Worm (Caenorhabditis elegans) whole organism, L4/young adult: Measurements from ENCODE around the gene pqn-13.
"Not testable (repeated sequence)": the region's sequence is repeated elsewhere in the genome, so short reads cannot be mapped to it uniquely, and the experiment has no call there.

Experiments
- W03F9.2 ChIP-seq: fragments of 150-350 bp; optimal IDR thresholded peaks from 2 replicates; lab custom pipeline; 2014; ENCODE audit warnings: missing biosample characterization, missing genetic modification characterization
- dao-5 ChIP-seq: sonication (generic microtip); optimal IDR thresholded peaks from 2 replicates; lab custom pipeline; 2016; ENCODE audit warnings: missing genotype, missing genetic modification characterization, moderate library complexity, missing compliant biosample characterization
- him-1 ChIP-seq: sonication (generic microtip); optimal IDR thresholded peaks from 2 replicates; lab custom pipeline; 2016; ENCODE audit warnings: missing genotype, missing genetic modification reagents, missing genetic modification characterization, missing compliant biosample characterization

Gene pqn-13

DNA sequence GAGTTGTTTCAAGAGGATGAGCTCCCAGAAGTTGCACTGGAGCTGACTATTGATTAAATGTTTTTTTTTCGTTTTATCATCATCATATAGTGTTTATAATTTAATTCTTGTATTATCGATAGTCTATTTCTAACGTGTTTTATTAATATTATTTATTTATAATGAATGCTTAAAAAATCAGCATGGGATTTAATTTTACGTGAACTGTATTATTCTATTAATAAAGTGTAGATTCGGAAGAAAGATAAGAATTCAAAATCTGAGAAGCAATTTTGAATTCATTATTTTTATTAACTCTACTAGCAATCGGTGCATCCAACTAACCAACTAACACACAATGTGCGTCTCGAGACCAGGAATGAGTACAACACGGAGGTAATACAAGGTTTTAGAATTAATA is 12.6 kb downstream of the pqn-13 start, which contains the start of gene C14C11.1:
Gene C14C11.1 (plus strand): TSS at position 301 of the 400 bp plus-strand sequence.
- TF ChIP-seq dao-5, W03F9.2, him-1 (tag; lab: Kevin White, UChicago): not testable (repeated sequence)

DNA sequence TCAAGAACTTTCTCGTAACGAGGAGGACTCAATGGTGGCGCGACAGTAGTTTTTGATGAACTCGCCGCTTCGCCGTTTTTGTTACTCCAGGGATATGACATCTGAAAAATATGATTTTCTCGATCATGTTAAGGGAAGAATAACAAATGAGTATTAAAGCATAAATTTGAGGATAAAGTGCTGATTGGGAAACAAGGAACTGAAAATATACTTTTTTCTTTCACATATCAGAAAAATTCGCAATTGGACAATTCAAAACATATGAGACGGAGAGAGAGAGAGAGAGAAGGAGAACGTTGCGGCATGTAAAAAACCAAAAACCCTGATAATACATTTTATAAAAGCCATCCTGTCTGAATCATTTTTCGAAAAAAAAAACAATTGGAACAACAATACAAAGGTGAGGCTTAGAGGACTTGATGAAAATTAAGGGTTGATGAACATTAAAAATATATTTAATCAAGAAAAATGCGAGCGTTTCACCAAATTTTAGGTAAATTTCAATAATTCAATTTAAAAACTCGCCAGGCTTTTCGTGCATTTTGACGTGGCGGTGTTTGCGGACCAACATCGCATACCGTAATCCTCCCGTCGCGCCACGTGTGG is 15.2 kb downstream of the pqn-13 start, which contains the start of the genes mut-14 and C14C11.2:
Gene mut-14 (minus strand): TSS at position 101 of the 606 bp plus-strand sequence.
Gene C14C11.2 (plus strand): TSS at position 556 of the 606 bp plus-strand sequence.
- TF ChIP-seq W03F9.2 (tag; lab: Kevin White, UChicago): no peak
- TF ChIP-seq him-1 (tag; lab: Kevin White, UChicago): no peak
- no peak for TF ChIP-seq dao-5 (tag; lab: Kevin White, UChicago)

DNA sequence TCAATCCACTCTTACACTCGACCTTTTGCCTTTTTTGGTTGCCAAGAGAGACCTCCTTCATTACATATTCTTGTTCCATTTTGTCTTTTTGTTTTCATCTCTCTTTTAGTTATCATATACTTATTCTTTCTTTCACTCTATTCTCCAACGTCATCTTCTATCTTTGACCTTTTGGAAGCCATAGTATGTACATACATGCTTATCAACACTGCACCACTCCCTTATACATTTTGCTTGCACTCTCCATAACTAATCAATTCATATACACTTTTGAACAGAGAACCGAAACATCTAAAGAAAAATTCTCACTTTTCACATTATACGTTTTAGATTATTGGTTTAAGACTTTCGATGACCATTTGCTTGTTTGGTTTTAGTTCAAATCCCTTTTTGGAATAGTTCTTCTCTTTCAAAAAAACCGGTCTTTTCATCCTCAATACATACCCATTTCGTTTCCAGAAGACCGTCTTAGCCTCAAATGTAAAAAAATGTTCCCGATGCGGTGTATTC is 21.9 kb downstream of the pqn-13 start, which contains the start of gene hex-2:
Gene hex-2 (plus strand): TSS at position 460 of the 510 bp plus-strand sequence.
- TF ChIP-seq him-1 (tag; lab: Kevin White, UChicago) (no peak), W03F9.2 (tag; lab: Kevin White, UChicago) (no peak), dao-5 (tag; lab: Kevin White, UChicago) (no peak)

DNA sequence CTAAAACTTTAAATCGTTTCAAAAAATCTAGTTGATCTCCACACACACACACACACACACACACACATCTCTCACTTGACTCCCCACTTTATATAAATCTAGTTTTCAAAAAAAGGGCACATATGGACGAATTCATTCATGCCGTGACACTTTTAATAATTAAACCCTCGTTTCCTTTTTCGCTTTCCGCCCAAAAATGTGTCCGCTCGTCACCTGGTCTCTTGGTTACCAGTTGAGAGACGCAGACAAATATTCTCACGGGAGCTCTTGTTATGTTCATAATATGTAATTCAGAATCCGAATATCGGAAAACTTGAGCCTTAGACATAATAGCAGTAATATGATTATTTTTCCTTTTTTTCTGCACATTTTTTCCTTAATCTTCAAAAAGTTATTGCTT is 24.0 kb downstream of the pqn-13 start:
- TF ChIP-seq dao-5 (tag; lab: Kevin White, UChicago): no peak
- TF ChIP-seq W03F9.2 (tag; lab: Kevin White, UChicago): no peak
- no peak for TF ChIP-seq him-1 (tag; lab: Kevin White, UChicago)

DNA sequence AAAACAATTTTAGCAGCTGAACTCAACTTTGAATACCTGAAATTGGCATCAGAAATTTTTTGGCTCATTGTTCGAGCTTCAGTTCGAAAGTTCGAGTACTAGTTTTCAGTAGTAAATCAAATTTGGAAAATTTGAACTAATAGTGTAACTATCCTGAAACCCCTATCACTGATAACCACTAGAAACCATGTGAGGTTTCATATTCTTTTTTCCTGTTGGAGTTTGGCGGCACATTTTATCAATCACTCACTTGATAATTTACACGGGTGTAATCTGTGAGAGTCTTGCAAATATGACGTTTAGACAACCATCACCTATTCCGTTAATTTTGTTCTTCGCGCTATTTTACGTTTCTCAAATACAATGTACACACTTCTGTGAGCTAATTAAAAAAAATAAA is 28.6 kb downstream of the pqn-13 start, which contains the start of gene C14C11.4:
Gene C14C11.4 (plus strand): TSS at position 252 of the 400 bp plus-strand sequence.
- no peak for TF ChIP-seq dao-5 (tag; lab: Kevin White, UChicago)
- TF ChIP-seq W03F9.2 (tag; lab: Kevin White, UChicago): no peak
- no peak for TF ChIP-seq him-1 (tag; lab: Kevin White, UChicago)

DNA sequence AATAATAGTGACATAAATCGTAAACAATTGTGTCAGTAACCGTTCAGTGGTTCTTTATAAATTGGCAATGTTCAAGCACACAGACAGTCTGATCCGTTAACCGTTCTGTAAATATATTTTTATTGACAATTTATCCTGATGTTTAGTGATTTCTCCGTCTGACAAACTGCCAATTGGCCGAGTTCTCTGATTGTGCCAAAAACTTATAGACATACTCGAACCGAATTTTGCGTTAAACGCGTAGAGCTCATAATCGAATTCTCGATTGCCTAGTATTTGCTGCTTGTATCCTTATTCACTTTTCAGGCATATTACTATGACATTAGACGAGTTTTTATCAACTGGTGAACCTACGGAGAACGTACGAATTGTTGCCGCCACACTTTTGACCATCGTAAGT is 31.7 kb downstream of the pqn-13 start, which contains the start of gene srx-117:
Gene srx-117 (plus strand): TSS at position 301 of the 400 bp plus-strand sequence.
- TF ChIP-seq dao-5 (tag; lab: Kevin White, UChicago): no peak
- TF ChIP-seq W03F9.2 (tag; lab: Kevin White, UChicago): no peak
- TF ChIP-seq him-1 (tag; lab: Kevin White, UChicago): no peak

DNA sequence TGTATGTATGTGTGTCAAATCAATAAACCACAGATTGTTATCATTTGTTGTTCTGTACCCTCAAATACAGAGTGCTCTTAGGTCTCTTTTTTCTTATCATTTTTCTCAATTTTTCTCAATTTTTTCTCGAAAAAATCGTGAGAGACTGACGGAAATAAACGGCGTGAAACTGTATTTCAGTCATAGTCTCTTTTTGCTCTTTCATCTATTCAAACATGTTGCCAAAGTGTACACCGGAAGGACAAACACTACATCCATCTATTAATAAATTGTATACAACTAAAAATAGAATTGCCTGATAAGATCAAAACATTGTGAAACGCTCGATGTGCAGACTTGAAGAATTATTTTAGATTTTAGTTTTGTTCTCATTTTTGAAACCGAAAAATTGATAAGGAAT is 41.5 kb downstream of the pqn-13 start:
- no peak for TF ChIP-seq him-1 (tag; lab: Kevin White, UChicago)
- TF ChIP-seq dao-5 (tag; lab: Kevin White, UChicago): no peak
- no peak for TF ChIP-seq W03F9.2 (tag; lab: Kevin White, UChicago)

DNA sequence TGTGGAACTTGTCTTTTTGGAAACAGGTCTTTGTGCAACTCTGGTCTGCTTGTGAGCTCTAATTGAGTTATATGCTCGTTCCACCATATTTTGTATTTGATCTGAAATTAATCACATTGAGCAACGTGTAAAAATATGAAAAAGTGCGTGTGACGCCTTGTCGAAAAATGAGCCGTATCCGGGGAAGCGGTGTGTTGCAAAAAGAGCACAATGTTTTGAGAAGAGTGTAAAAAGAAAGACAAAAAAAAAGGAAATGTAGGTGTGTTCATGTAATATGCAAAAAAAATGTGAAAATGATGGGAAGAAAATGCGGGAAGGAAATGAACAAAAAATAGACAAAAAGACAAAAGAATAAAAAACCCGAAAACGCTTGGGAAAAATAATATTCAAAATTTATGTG is 45.1 kb downstream of the pqn-13 start, which contains the start of gene acy-4:
Gene acy-4 (minus strand): TSS at position 101 of the 400 bp plus-strand sequence.
- no peak for TF ChIP-seq W03F9.2 (tag; lab: Kevin White, UChicago)
- no peak for TF ChIP-seq him-1 (tag; lab: Kevin White, UChicago)
- TF ChIP-seq dao-5 (tag; lab: Kevin White, UChicago): no peak

DNA sequence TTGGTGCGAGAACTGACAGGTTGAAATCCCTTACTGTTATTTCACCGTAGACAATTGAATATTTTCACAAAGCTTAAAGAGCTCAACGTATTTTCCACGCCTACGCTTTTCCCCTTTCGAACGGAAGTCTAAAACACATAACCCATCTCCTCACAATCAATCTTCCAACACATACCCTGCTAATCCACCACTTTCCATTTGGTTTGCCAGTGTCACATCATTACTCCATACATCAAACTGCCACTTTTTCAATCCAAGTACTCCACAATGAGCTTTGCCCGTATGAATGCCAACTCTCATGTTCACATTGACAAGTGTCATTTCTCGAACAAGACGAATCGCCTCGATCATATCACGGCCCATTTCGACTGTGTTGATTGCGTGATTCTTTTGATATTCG is 47.9 kb downstream of the pqn-13 start:
- TF ChIP-seq W03F9.2 (tag; lab: Kevin White, UChicago) (no peak), dao-5 (tag; lab: Kevin White, UChicago) (no peak), him-1 (tag; lab: Kevin White, UChicago) (no peak)

DNA sequence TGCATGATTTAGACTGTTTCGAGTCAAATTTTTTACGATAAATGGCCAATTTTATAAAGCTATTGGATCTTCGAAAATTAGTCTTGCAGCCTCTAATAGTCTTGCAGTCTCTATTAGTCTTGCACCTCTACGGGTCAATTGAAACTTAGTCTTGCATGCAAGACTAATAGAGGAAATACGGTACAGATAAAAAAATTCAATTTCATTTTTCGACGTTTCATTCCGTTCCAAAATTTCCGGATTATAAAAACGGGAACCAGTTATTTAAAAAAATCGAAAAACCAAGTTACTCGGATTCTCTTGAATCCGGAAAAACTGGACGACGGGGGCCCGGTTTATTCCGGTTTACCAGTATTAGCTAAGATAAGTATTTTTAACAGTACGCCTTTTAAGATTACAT is 54.5 kb downstream of the pqn-13 start, which contains the start of gene M03E7.1:
Gene M03E7.1 (plus strand): TSS at position 301 of the 400 bp plus-strand sequence.
- TF ChIP-seq him-1 (tag; lab: Kevin White, UChicago) (no peak), dao-5 (tag; lab: Kevin White, UChicago) (no peak), W03F9.2 (tag; lab: Kevin White, UChicago) (no peak)

DNA sequence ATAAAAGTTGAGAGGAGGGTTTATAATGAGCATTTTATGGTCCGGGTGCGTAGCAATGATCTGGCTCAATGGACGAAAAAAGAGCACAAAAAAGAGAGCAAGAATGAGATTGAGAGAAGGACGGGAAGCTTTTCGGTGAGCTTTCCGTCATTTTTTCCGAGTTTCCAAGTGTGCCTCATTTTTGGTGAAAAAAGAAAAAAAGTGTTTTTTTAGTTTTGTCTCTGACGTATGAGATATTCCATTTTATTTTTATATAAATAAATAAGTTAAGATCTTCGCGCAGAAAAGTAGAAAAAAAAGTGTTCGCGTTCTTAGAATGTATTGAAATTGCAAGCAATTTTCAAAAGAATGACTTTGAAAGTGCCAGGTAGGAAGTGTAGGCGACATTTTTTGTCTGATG is 55.9 kb downstream of the pqn-13 start, which contains the start of gene memb-2:
Gene memb-2 (minus strand): TSS at position 101 of the 400 bp plus-strand sequence.
- TF ChIP-seq W03F9.2 (tag; lab: Kevin White, UChicago) (no peak), dao-5 (tag; lab: Kevin White, UChicago) (no peak), him-1 (tag; lab: Kevin White, UChicago) (no peak)
